Fruit fly (Drosophila melanogaster): ENCODE data around the gene CG10943.

Gene CG10943

dm6 chr3L:12843056-12843799 is 19.5 kb downstream of the CG10943 start, which contains the start of gene nebu:
Gene nebu (minus strand): TSS chr3L:12843106.
- TF ChIP-seq fru (GFP tag; optimal IDR thresholded peaks at IDR 0.05): peak; percentile 99
- peak; percentile 99 for TF ChIP-seq h (GFP tag; optimal IDR thresholded peaks at IDR 0.05)
- TF ChIP-seq CrebA (GFP tag; optimal IDR thresholded peaks at IDR 0.05; ENCODE audit: borderline replicate concordance): peak; percentile 87
- TF ChIP-seq N (GFP tag; optimal IDR thresholded peaks at IDR 0.05): no peak
- TF ChIP-seq psq (GFP tag; optimal IDR thresholded peaks at IDR 0.05): peak; percentile 97
- TF ChIP-seq Vsx2 (GFP tag; optimal IDR thresholded peaks at IDR 0.05; ENCODE audit: partially characterized antibody): no peak
- peak; percentile 91 for TF ChIP-seq CG9705 (GFP tag; optimal IDR thresholded peaks at IDR 0.05)
- peak; percentile 96 for TF ChIP-seq woc (GFP tag; optimal IDR thresholded peaks at IDR 0.05)
- TF ChIP-seq usp (GFP tag; optimal IDR thresholded peaks at IDR 0.05): no peak
- TF ChIP-seq Rel (GFP tag; optimal IDR thresholded peaks at IDR 0.05): peak; percentile 96
- TF ChIP-seq Rel (tag; optimal IDR thresholded peaks at IDR 0.05): peak; percentile 87
- TF ChIP-seq pan (optimal IDR thresholded peaks at IDR 0.05): no peak
- peak; percentile 97 for TF ChIP-seq Jra (GFP tag; optimal IDR thresholded peaks at IDR 0.05)
- no peak for TF ChIP-seq dl (GFP tag; optimal IDR thresholded peaks at IDR 0.05; ENCODE audit: insufficient read depth in 1 of 2, partially characterized antibody in 2 of 2)
- no peak for TF ChIP-seq lola (GFP tag; optimal IDR thresholded peaks at IDR 0.05)
- TF ChIP-seq Hnf4 (GFP tag; optimal IDR thresholded peaks at IDR 0.05): peak; percentile 99
- peak; percentile 74 for TF ChIP-seq Hr83 (GFP tag; optimal IDR thresholded peaks at IDR 0.05; ENCODE audit: poor library complexity, severe bottlenecking)
- TF ChIP-seq rgr (GFP tag; optimal IDR thresholded peaks at IDR 0.05): peak; percentile 99
- TF ChIP-seq sv (GFP tag; optimal IDR thresholded peaks at IDR 0.05): peak; percentile 98
- TF ChIP-seq Hr78 (GFP tag; optimal IDR thresholded peaks at IDR 0.05): no peak
- TF ChIP-seq Mio (GFP tag; optimal IDR thresholded peaks at IDR 0.05): peak; percentile 91
- peak; percentile 89 for TF ChIP-seq dsf (GFP tag; optimal IDR thresholded peaks at IDR 0.05; ENCODE audit: borderline replicate concordance)
- no peak for TF ChIP-seq Dfd (GFP tag; optimal IDR thresholded peaks at IDR 0.05)
- TF ChIP-seq jim (GFP tag; optimal IDR thresholded peaks at IDR 0.05): peak; percentile 46
- TF ChIP-seq Abd-B (GFP tag; optimal IDR thresholded peaks at IDR 0.05): no peak
- TF ChIP-seq tai (GFP tag; optimal IDR thresholded peaks at IDR 0.05): peak; percentile 95
- peak; percentile 98 for TF ChIP-seq HLH106 (tag; optimal IDR thresholded peaks at IDR 0.05)
- TF ChIP-seq br (GFP tag; optimal IDR thresholded peaks at IDR 0.05): peak; percentile 99
- TF ChIP-seq Myc (optimal IDR thresholded peaks at IDR 0.05): no peak
- peak; percentile 98 for TF ChIP-seq CG32264 (GFP tag; optimal IDR thresholded peaks at IDR 0.05)
- peak; percentile 98 for TF ChIP-seq brk (GFP tag; optimal IDR thresholded peaks at IDR 0.05)
- TF ChIP-seq sage (GFP tag; optimal IDR thresholded peaks at IDR 0.05): peak; percentile 95
- TF ChIP-seq GATAd (GFP tag; optimal IDR thresholded peaks at IDR 0.05): peak; percentile 88
- peak; percentile 97 for TF ChIP-seq Sp1 (GFP tag; optimal IDR thresholded peaks at IDR 0.05)
- TF ChIP-seq Dif (GFP tag; optimal IDR thresholded peaks at IDR 0.05; ENCODE audit: partially characterized antibody): no peak
- TF ChIP-seq ey (GFP tag; optimal IDR thresholded peaks at IDR 0.05): peak; percentile 99
- TF ChIP-seq OdsH (GFP tag; optimal IDR thresholded peaks at IDR 0.05): peak; percentile 99
- TF ChIP-seq dmrt93B (GFP tag; optimal IDR thresholded peaks at IDR 0.05): peak; percentile 97
- TF ChIP-seq foxo (GFP tag; optimal IDR thresholded peaks at IDR 0.05): peak; percentile 96 to 99

- no peak for TF ChIP-seq CG9705 (GFP tag; optimal IDR thresholded peaks at IDR 0.05)
- no peak for TF ChIP-seq Dif (GFP tag; optimal IDR thresholded peaks at IDR 0.05; ENCODE audit: partially characterized antibody)
- TF ChIP-seq OdsH (GFP tag; optimal IDR thresholded peaks at IDR 0.05): no peak
- TF ChIP-seq Mio (GFP tag; optimal IDR thresholded peaks at IDR 0.05): no peak
- no peak for TF ChIP-seq foxo (GFP tag; optimal IDR thresholded peaks at IDR 0.05)
- no peak for TF ChIP-seq Sp1 (GFP tag; optimal IDR thresholded peaks at IDR 0.05)
- TF ChIP-seq usp (GFP tag; optimal IDR thresholded peaks at IDR 0.05): no peak
- no peak for TF ChIP-seq Myc (optimal IDR thresholded peaks at IDR 0.05)
- no peak for TF ChIP-seq sage (GFP tag; optimal IDR thresholded peaks at IDR 0.05)
- TF ChIP-seq Hr78 (GFP tag; optimal IDR thresholded peaks at IDR 0.05): no peak
- TF ChIP-seq fru (GFP tag; optimal IDR thresholded peaks at IDR 0.05): no peak
- TF ChIP-seq Dfd (GFP tag; optimal IDR thresholded peaks at IDR 0.05): no peak
- no peak for TF ChIP-seq brk (GFP tag; optimal IDR thresholded peaks at IDR 0.05)
- TF ChIP-seq lola (GFP tag; optimal IDR thresholded peaks at IDR 0.05): no peak
- no peak for TF ChIP-seq jim (GFP tag; optimal IDR thresholded peaks at IDR 0.05)
- no peak for TF ChIP-seq h (GFP tag; optimal IDR thresholded peaks at IDR 0.05)
- TF ChIP-seq Jra (GFP tag; optimal IDR thresholded peaks at IDR 0.05): no peak
These were observed 20.2 kb downstream of the CG10943 start for dm6 chr3L:12842532-12842931.
